Worm (Caenorhabditis elegans): ENCODE measurements around the gene acbp-5.

acbp-5 gene

ce11 chrIII:13621012-13621411 lies 20.5 kb downstream of the acbp-5 start:
- TF ChIP-seq die-1 (tag; optimal IDR thresholded peaks at IDR 0.05) (no peak), lin-35 (GFP tag; optimal IDR thresholded peaks at IDR 0.05) (peak in 1 of 3 experiments; percentile 4), nfya-1 (tag; optimal IDR thresholded peaks at IDR 0.05; ENCODE audit: borderline replicate concordance, insufficient read depth) (no peak), nfyb-1 (GFP tag; IDR thresholded peaks at IDR 0.05) (0 out of 2 replicates have a peak, but pooled peaks have one; percentile 23), F57A8.1 (GFP tag; optimal IDR thresholded peaks at IDR 0.05) (no peak)

DNA sequence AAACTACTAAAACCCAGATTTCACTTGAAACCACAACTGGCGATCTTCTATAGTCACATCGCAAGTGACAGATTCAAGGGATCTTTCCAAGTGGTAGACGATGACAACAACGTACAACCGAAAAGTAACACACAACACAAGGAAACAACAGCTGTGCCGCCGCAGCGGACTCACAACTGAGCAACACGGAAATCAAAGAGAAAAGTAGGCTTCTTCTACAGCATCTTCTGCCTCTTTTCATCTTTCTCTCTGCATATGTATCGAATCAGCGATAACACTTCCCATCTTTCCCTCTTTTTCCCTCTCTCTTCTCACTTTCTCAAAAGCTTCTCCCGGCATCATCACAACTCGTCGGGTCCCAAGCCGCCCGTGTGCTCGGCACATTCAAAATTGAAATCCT lies 24.7 kb downstream of the acbp-5 start, which contains the start of gene T12D8.9:
Gene T12D8.9, plus strand, starts transcription at position 312 of the 400 bp plus-strand sequence.
- TF ChIP-seq hmg-20 (GFP tag; IDR thresholded peaks at IDR 0.05) (no peak), lsl-1 (GFP tag; optimal IDR thresholded peaks at IDR 0.05) (no peak), lin-54 (GFP tag; optimal IDR thresholded peaks at IDR 0.05) (no peak), cebp-2 (GFP tag; IDR thresholded peaks at IDR 0.05) (no peak), Y53F4B.3 (GFP tag; IDR thresholded peaks at IDR 0.05) (no peak), aptf-2 (GFP tag; conservative IDR thresholded peaks at IDR 0.05) (no peak), mel-28 (tag; optimal IDR thresholded peaks at IDR 0.05; ENCODE audit: borderline replicate concordance) (no peak), pha-4 (tag; optimal IDR thresholded peaks at IDR 0.05) (no peak), nhr-179 (tag; optimal IDR thresholded peaks at IDR 0.05) (no peak), zim-3 (tag; optimal IDR thresholded peaks at IDR 0.05) (no peak), ztf-18 (tag; optimal IDR thresholded peaks at IDR 0.05) (no peak), ceh-40 (GFP tag; IDR thresholded peaks at IDR 0.05) (no peak), Y79H2A.3 (GFP tag; conservative IDR thresholded peaks at IDR 0.05) (no peak), hlh-26 (GFP tag; conservative IDR thresholded peaks at IDR 0.05) (no peak), madf-10 (tag; optimal IDR thresholded peaks at IDR 0.05) (no peak), ama-1 (optimal IDR thresholded peaks at IDR 0.05) (no peak), ama-1 (GFP tag; optimal IDR thresholded peaks at IDR 0.05) (no peak), F37B4.10 (GFP tag; IDR thresholded peaks at IDR 0.05) (no peak)

DNA sequence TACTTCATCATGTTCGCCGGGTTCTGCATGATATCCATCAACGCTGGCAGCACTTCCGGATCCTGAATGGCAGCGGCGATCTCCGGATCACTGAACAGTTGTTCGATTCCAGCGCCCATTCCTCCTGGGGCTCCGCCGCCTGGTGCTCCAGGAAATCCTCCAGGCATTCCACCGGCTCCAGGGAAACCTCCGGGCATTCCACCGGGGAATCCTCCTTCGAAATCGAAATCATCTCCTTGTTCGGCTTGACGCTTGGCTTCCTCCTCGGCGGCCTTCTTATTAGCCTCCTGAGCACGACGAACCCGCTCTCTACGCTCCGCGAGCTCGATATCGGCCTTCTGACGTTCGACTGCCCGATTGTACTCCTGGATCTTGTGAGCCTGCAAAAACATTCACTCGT lies 26.0 kb downstream of the acbp-5 start:
- TF ChIP-seq fkh-3 (tag; optimal IDR thresholded peaks at IDR 0.05), result peak; percentile 43
- TF ChIP-seq lin-26 (GFP tag; IDR thresholded peaks at IDR 0.05), result 0 out of 2 replicates have a peak, but pooled peaks have one; percentile 42
- TF ChIP-seq sptf-2 (GFP tag; optimal IDR thresholded peaks at IDR 0.05), result no peak
- 0 out of 2 replicates have a peak, but pooled peaks have one; percentile 19 for TF ChIP-seq mcd-1 (GFP tag; IDR thresholded peaks at IDR 0.05)
- peak; percentile 94 for TF ChIP-seq zfh-2 (GFP tag; conservative IDR thresholded peaks at IDR 0.05)
- TF ChIP-seq ztf-6 (GFP tag; IDR thresholded peaks at IDR 0.05), result no peak
- TF ChIP-seq dox-1 (GFP tag; IDR thresholded peaks at IDR 0.05), result peak; percentile 36; the same call in 1 of the 2 replicates
- TF ChIP-seq egrh-3 (GFP tag; IDR thresholded peaks at IDR 0.05), result peak; percentile 82

DNA sequence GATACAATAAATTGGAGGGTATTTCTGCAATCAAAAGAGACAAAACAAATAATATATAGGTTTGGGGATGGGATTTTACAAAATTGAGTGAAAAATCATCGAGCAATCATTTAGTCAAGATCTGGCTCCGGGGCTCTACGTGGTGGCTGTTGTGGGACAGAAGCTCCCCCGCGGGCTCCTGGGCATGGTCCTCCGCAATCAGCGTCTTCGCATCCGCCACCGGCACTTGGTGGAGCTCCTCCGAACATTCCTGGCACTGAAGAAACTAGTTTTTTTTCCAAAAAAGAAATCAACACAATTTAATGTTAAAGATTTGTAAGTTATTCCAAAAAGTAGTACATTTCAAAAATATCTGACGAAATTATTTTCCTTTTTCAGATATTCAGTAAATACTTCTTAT lies 26.7 kb downstream of the acbp-5 start:
- no peak for TF ChIP-seq nfyb-1 (GFP tag; IDR thresholded peaks at IDR 0.05)
- no peak for TF ChIP-seq attf-5 (GFP tag; optimal IDR thresholded peaks at IDR 0.05)
- 0 out of 2 replicates have a peak, but pooled peaks have one; percentile 11 for TF ChIP-seq mcd-1 (GFP tag; IDR thresholded peaks at IDR 0.05)
- TF ChIP-seq zfh-2 (GFP tag; conservative IDR thresholded peaks at IDR 0.05), result peak; percentile 48; the same call in 1 of the 2 replicates
- TF ChIP-seq egrh-3 (GFP tag; IDR thresholded peaks at IDR 0.05), result peak; percentile 58; the same call in 1 of the 2 replicates

DNA sequence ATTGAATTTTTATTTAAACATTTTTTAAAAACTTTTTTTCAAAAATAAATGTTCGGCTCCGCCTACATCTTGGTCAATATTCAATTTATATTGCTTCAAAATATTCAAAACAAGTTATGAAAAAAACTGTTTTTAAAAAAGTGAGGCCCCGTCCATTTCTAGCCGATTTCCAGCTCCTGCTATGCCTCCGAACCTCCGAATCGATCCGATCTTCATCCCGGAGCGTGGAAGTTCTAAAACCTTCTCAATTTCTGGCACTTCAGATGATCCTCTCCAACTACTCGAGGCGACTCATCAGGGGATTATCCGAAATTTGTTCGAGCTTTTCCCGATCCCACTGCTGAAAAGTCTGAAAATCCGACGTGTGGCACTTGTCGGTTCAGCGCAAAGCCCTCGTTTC lies 27.3 kb downstream of the acbp-5 start:
- no peak for TF ChIP-seq sea-2 (GFP tag; IDR thresholded peaks at IDR 0.05)
- no peak for TF ChIP-seq ztf-25 (GFP tag; IDR thresholded peaks at IDR 0.05)
- peak; percentile 30 for TF ChIP-seq him-1 (tag; optimal IDR thresholded peaks at IDR 0.05)
- TF ChIP-seq tlf-1 (GFP tag; optimal IDR thresholded peaks at IDR 0.05), result no peak
- TF ChIP-seq C06A6.2 (GFP tag; conservative IDR thresholded peaks at IDR 0.05), result no peak
- no peak for TF ChIP-seq ccch-3 (GFP tag; optimal IDR thresholded peaks at IDR 0.05)
- 0 out of 2 replicates have a peak, but pooled peaks have one; percentile 24 for TF ChIP-seq Y95B8A.8 (GFP tag; IDR thresholded peaks at IDR 0.05)
- TF ChIP-seq K12H6.12 (tag; optimal IDR thresholded peaks at IDR 0.05), result no peak
- TF ChIP-seq repo-1 (tag; optimal IDR thresholded peaks at IDR 0.05), result no peak

Measured in whole organism, young adult.